Worm (Caenorhabditis elegans) whole organism, mixed stage, embryonic: ENCODE measurements around the gene mrpl-46.

Source experiments
- bed-3 ChIP-seq: fragments of 200-800 bp; sonication (Bioruptor generic); optimal IDR thresholded peaks from 3 replicates; lab custom pipeline; 2018; ENCODE audit warnings: mild to moderate bottlenecking, missing genetic modification characterization, moderate library complexity, missing compliant biosample characterization
- ceh-83 ChIP-seq: fragments of 200-800 bp; sonication (Bioruptor generic); optimal IDR thresholded peaks from 2 replicates; lab custom pipeline; 2018; ENCODE audit warnings: mild to moderate bottlenecking, missing genetic modification characterization, missing compliant biosample characterization
- ces-1 ChIP-seq: fragments of 150-350 bp; optimal IDR thresholded peaks from 2 replicates; lab custom pipeline; 2014; ENCODE audit warnings: missing biosample characterization, missing genetic modification reagents, missing genetic modification characterization
- elt-3 ChIP-seq: fragments of 150-350 bp; optimal IDR thresholded peaks from 2 replicates; lab custom pipeline; 2014; ENCODE audit warnings: missing biosample characterization, missing genetic modification characterization
- mab-5 ChIP-seq: fragments of 150-350 bp; optimal IDR thresholded peaks from 2 replicates; lab custom pipeline; 2014; ENCODE audit warnings: missing biosample characterization, missing genetic modification characterization
- mls-2 ChIP-seq: sonication (generic microtip); optimal IDR thresholded peaks from 2 replicates; lab custom pipeline; 2016; ENCODE audit warnings: mild to moderate bottlenecking, missing genetic modification characterization, moderate library complexity, missing compliant biosample characterization
- nhr-237 ChIP-seq: fragments of 150-350 bp; optimal IDR thresholded peaks from 2 replicates; lab custom pipeline; 2014; ENCODE audit warnings: missing biosample characterization, missing genetic modification characterization
- nhr-28 ChIP-seq: fragments of 150-350 bp; optimal IDR thresholded peaks from 2 replicates; lab custom pipeline; 2014; ENCODE audit warnings: missing biosample characterization, missing genetic modification characterization
- nhr-76 ChIP-seq: sonication (generic microtip); optimal IDR thresholded peaks from 2 replicates; lab custom pipeline; 2017; ENCODE audit warnings: missing biosample characterization, missing genetic modification characterization
- unc-62 ChIP-seq: fragments of 150-350 bp; optimal IDR thresholded peaks from 2 replicates; lab custom pipeline; 2014; ENCODE audit warnings: missing biosample characterization, missing genetic modification reagents, missing genetic modification characterization

DNA sequence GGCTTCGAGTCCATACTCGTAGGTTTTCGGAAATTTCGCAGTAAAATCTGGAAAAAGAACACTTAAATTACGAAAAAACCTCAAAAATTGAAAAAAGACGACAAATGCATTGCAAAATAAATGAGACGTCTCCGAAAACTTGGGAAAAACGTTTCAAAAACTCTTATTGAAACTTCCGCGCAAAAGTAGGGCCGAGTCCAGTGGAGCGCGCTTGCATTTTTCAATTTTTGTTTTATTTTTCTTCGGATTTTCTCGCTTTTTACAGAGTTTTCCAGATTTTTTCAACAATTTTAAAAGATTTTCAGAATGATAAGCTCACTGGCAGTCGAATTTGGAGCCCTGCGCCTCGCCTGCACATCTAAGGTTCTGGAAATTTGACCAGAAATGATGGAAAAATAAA, 27.7 kb upstream of the mrpl-46 start, which contains the start of gene mrpl-2:
- TF ChIP-seq nhr-237 (no peak), mab-5 (no peak), ces-1 (GFP tag; lab: Kevin White, UChicago) (no peak), nhr-76 (tag; lab: Kevin White, UChicago) (no peak), bed-3 (no peak), unc-62 (GFP tag; lab: Kevin White, UChicago) (no peak), mls-2 (tag; lab: Kevin White, UChicago) (no peak), nhr-28 (tag; lab: Kevin White, UChicago) (no peak), elt-3 (tag; lab: Kevin White, UChicago) (no peak), ceh-83 (no peak)
